Worm (Caenorhabditis elegans): ENCODE data around the gene R08A2.7.
A peak's percentile ranks its signal among the peaks of the same experiment; 100 is the strongest.

Gene R08A2.7

ce11 chrV:14698005-14698404 is 25.1 kb upstream of the R08A2.7 start:
- peak; percentile 9 for TF ChIP-seq efl-1 (GFP tag; optimal IDR thresholded peaks at IDR 0.05)
- TF ChIP-seq F33H1.4 (GFP tag; IDR thresholded peaks at IDR 0.05): peak; percentile 40; the same call in 1 of the 2 replicates
- TF ChIP-seq lsl-1 (GFP tag; optimal IDR thresholded peaks at IDR 0.05): peak; percentile 91
- no peak; the same call in 1 of the 2 replicates for TF ChIP-seq D2030.7 (GFP tag; IDR thresholded peaks at IDR 0.05)
- TF ChIP-seq bed-2 (GFP tag; IDR thresholded peaks at IDR 0.05): no peak
- peak; percentile 19 for TF ChIP-seq snpc-1.1 (tag; optimal IDR thresholded peaks at IDR 0.05; ENCODE audit: insufficient read depth)
- TF ChIP-seq athp-1 (tag; optimal IDR thresholded peaks at IDR 0.05): no peak
- peak; percentile 48; the same call in 1 of the 2 replicates for TF ChIP-seq madf-6 (GFP tag; IDR thresholded peaks at IDR 0.05)

- TF ChIP-seq F22D6.2 (tag; optimal IDR thresholded peaks at IDR 0.05) (no peak), ztf-3 (GFP tag; optimal IDR thresholded peaks at IDR 0.05) (no peak), let-607 (tag; optimal IDR thresholded peaks at IDR 0.05) (no peak), ceh-100 (GFP tag; IDR thresholded peaks at IDR 0.05) (no peak), nhr-80 (tag; optimal IDR thresholded peaks at IDR 0.05) (no peak), F57A8.1 (GFP tag; optimal IDR thresholded peaks at IDR 0.05) (no peak), nhr-120 (GFP tag; IDR thresholded peaks at IDR 0.05) (no peak), nfyb-1 (GFP tag; IDR thresholded peaks at IDR 0.05) (no peak), snpc-1.3 (tag; optimal IDR thresholded peaks at IDR 0.05; ENCODE audit: insufficient read depth) (no peak), lin-54 (GFP tag; optimal IDR thresholded peaks at IDR 0.05) (no peak), F39B2.1 (GFP tag; IDR thresholded peaks at IDR 0.05) (no peak), F55B11.4 (tag; optimal IDR thresholded peaks at IDR 0.05; ENCODE audit: borderline replicate concordance, insufficient read depth) (no peak), hsf-1 (GFP tag; IDR thresholded peaks at IDR 0.05) (no peak), snpc-4 (GFP tag; optimal IDR thresholded peaks at IDR 0.05) (no peak), snpc-4 (tag; optimal IDR thresholded peaks at IDR 0.05) (no peak), unc-62 (GFP tag; optimal IDR thresholded peaks at IDR 0.05) (no peak), C06A6.2 (GFP tag; conservative IDR thresholded peaks at IDR 0.05) (no peak), ztf-26 (tag; optimal IDR thresholded peaks at IDR 0.05) (no peak), dpff-1 (tag; optimal IDR thresholded peaks at IDR 0.05) (no peak)
Observed at ce11 chrV:14698666-14699065, 24.5 kb upstream of the R08A2.7 start, which contains the start of gene set-5. Gene set-5 (plus strand): TSS chrV:14698966.

- TF ChIP-seq K11D2.4 (GFP tag; IDR thresholded peaks at IDR 0.05) (no peak), madf-10 (tag; optimal IDR thresholded peaks at IDR 0.05) (no peak), Y67H2A.10 (GFP tag; conservative IDR thresholded peaks at IDR 0.05) (no peak), pbrm-1 (GFP tag; IDR thresholded peaks at IDR 0.05) (no peak), lsl-1 (GFP tag; optimal IDR thresholded peaks at IDR 0.05) (no peak), ccch-3 (GFP tag; optimal IDR thresholded peaks at IDR 0.05) (no peak)
Observed at ce11 chrV:14707958-14708357, 15.2 kb upstream of the R08A2.7 start, which contains the start of gene R08A2.9. Gene R08A2.9 (plus strand): TSS chrV:14708258.

ce11 chrV:14711077-14711476 is 12.0 kb upstream of the R08A2.7 start, which contains the start of gene ssp-33:
Gene ssp-33 (plus strand): TSS chrV:14711377.
- TF ChIP-seq Y79H2A.3 (GFP tag; conservative IDR thresholded peaks at IDR 0.05) (no peak), hrde-1 (tag; optimal IDR thresholded peaks at IDR 0.05; ENCODE audit: borderline replicate concordance) (no peak), unc-130 (GFP tag; optimal IDR thresholded peaks at IDR 0.05) (no peak), aptf-3 (GFP tag; IDR thresholded peaks at IDR 0.05) (no peak), hlh-26 (GFP tag; conservative IDR thresholded peaks at IDR 0.05) (no peak), ceh-91 (GFP tag; IDR thresholded peaks at IDR 0.05) (no peak), nhr-90 (tag; optimal IDR thresholded peaks at IDR 0.05) (no peak), zim-3 (tag; optimal IDR thresholded peaks at IDR 0.05) (no peak), atf-7 (tag; optimal IDR thresholded peaks at IDR 0.05) (no peak), tbx-9 (tag; optimal IDR thresholded peaks at IDR 0.05; ENCODE audit: borderline replicate concordance) (no peak), let-607 (tag; optimal IDR thresholded peaks at IDR 0.05) (no peak)
